Fruit fly (Drosophila melanogaster) whole organism, embryonic: ENCODE measurements around the gene bun.
A peak's percentile ranks its signal among the peaks of the same experiment; 100 is the strongest.

Experiments
- Atf6 ChIP-seq: fragments of 200-800 bp; sonication (Bioruptor generic); IDR thresholded peaks from 2 replicates; pipeline ENCODE4 v1.3.6; 2022; ENCODE audit warnings: missing biosample characterization, missing genetic modification characterization
- CG10147 ChIP-seq: fragments of 200-800 bp; sonication (Bioruptor generic); optimal IDR thresholded peaks from 2 replicates; lab custom pipeline; 2019; ENCODE audit warnings: missing biosample characterization, mild to moderate bottlenecking, missing genetic modification characterization, moderate library complexity
- CG10979 ChIP-seq: fragments of 200-800 bp; sonication (Bioruptor generic); optimal IDR thresholded peaks from 2 replicates; lab custom pipeline; 2018; ENCODE audit warnings: missing biosample characterization, mild to moderate bottlenecking, missing genetic modification characterization, moderate library complexity
- CG11504 ChIP-seq: fragments of 200-800 bp; sonication (Bioruptor generic); optimal IDR thresholded peaks from 3 replicates; lab custom pipeline; 2019; ENCODE audit warnings: missing biosample characterization, mild to moderate bottlenecking, missing genetic modification characterization, moderate library complexity
- CG11695 ChIP-seq: fragments of 200-800 bp; sonication (Bioruptor generic); IDR thresholded peaks from 3 replicates; pipeline ENCODE4 v1.3.6; 2022; ENCODE audit warnings: missing biosample characterization, missing genetic modification characterization
- CG15269 ChIP-seq: fragments of 200-800 bp; sonication (Bioruptor generic); optimal IDR thresholded peaks from 2 replicates; lab custom pipeline; 2018; ENCODE audit warnings: missing biosample characterization, mild to moderate bottlenecking, missing genetic modification characterization, moderate library complexity
- CG17359 ChIP-seq: fragments of 200-800 bp; sonication (Bioruptor generic); optimal IDR thresholded peaks from 3 replicates; lab custom pipeline; 2018; ENCODE audit warnings: missing biosample characterization, mild to moderate bottlenecking, missing genetic modification characterization, moderate library complexity
- CG17361 ChIP-seq: fragments of 200-800 bp; sonication (Bioruptor generic); IDR thresholded peaks from 3 replicates; pipeline ENCODE4 v1.3.6; 2022; ENCODE audit warnings: missing biosample characterization, missing genetic modification characterization
- CG1792 ChIP-seq: fragments of 200-800 bp; sonication (Bioruptor generic); optimal IDR thresholded peaks from 2 replicates; lab custom pipeline; 2016; ENCODE audit warnings: missing biosample characterization, missing genetic modification characterization
- CG2120 ChIP-seq: fragments of 200-800 bp; sonication (Bioruptor generic); optimal IDR thresholded peaks from 3 replicates; lab custom pipeline; 2016; ENCODE audit warnings: missing biosample characterization, missing genetic modification characterization
- CG2678 ChIP-seq: fragments of 200-800 bp; sonication (Bioruptor generic); optimal IDR thresholded peaks from 3 replicates; lab custom pipeline; 2019; ENCODE audit warnings: missing biosample characterization, mild to moderate bottlenecking, missing genetic modification characterization, moderate library complexity
- CG2712 ChIP-seq: fragments of 200-800 bp; optimal IDR thresholded peaks from 3 replicates; lab custom pipeline; 2019; ENCODE audit warnings: missing biosample characterization, mild to moderate bottlenecking, missing genetic modification characterization, moderate library complexity
- CG30020 ChIP-seq: fragments of 200-800 bp; optimal IDR thresholded peaks from 2 replicates; lab custom pipeline; 2019; ENCODE audit warnings: missing biosample characterization, mild to moderate bottlenecking, missing genetic modification characterization, moderate library complexity
- CG31365 ChIP-seq: fragments of 200-800 bp; sonication (Bioruptor generic); optimal IDR thresholded peaks from 2 replicates; lab custom pipeline; 2018; ENCODE audit warnings: missing biosample characterization, mild to moderate bottlenecking, missing genetic modification characterization
- CG34422 ChIP-seq: fragments of 200-800 bp; sonication (Bioruptor generic); IDR thresholded peaks from 3 replicates; pipeline ENCODE4 v1.3.6; 2022; ENCODE audit warnings: missing biosample characterization, missing genetic modification characterization
- CG5245 ChIP-seq: fragments of 200-800 bp; sonication (Bioruptor generic); optimal IDR thresholded peaks from 3 replicates; lab custom pipeline; 2016; ENCODE audit warnings: missing biosample characterization, missing genetic modification characterization
- CG6254 ChIP-seq: fragments of 200-800 bp; sonication (Bioruptor generic); optimal IDR thresholded peaks from 3 replicates; lab custom pipeline; 2017; ENCODE audit warnings: mild to moderate bottlenecking, missing biosample characterization, missing genetic modification reagents, missing genetic modification characterization
- D19A ChIP-seq: fragments of 200-800 bp; optimal IDR thresholded peaks from 3 replicates; lab custom pipeline; 2019; ENCODE audit warnings: missing biosample characterization, mild to moderate bottlenecking, missing genetic modification characterization, moderate library complexity
- Doc2 ChIP-seq: fragments of 200-800 bp; sonication (Bioruptor generic); IDR thresholded peaks from 2 replicates; pipeline ENCODE4 v1.3.6; 2022; ENCODE audit warnings: missing biosample characterization, missing genetic modification characterization
- Fer2 ChIP-seq: fragments of 200-800 bp; sonication (Bioruptor generic); optimal IDR thresholded peaks from 2 replicates; lab custom pipeline; 2018; ENCODE audit warnings: missing biosample characterization, mild to moderate bottlenecking, missing genetic modification characterization, moderate library complexity
- Hr78 ChIP-seq, 2 experiments: fragments of 200-800 bp in 1 of 2; fragments of >200 bp in 1 of 2; sonication (Bioruptor generic) in 1 of 2; optimal IDR thresholded peaks; 2 replicates each; lab custom pipeline; 2017 to 2019; ENCODE audit warnings: missing biosample characterization in 2 of 2, missing genetic modification characterization in 2 of 2, mild to moderate bottlenecking in 1 of 2, moderate library complexity in 1 of 2
- MTF-1 ChIP-seq: fragments of 200-800 bp; sonication (Bioruptor generic); optimal IDR thresholded peaks from 2 replicates; lab custom pipeline; 2018; ENCODE audit warnings: missing biosample characterization, mild to moderate bottlenecking, missing genetic modification characterization, borderline replicate concordance
- Oli ChIP-seq: fragments of 200-800 bp; sonication (Bioruptor generic); optimal IDR thresholded peaks from 2 replicates; lab custom pipeline; 2018; ENCODE audit warnings: missing biosample characterization, mild to moderate bottlenecking, missing genetic modification characterization, moderate library complexity
- Ravus ChIP-seq: fragments of 200-800 bp; sonication (Bioruptor generic); IDR thresholded peaks from 2 replicates; pipeline ENCODE4 v1.3.6; 2022; ENCODE audit warnings: missing biosample characterization, missing genetic modification characterization
- Sin3A ChIP-seq: fragments of >200 bp; optimal IDR thresholded peaks from 2 replicates; lab custom pipeline; 2018
- Sox100B ChIP-seq: fragments of 200-800 bp; sonication (Bioruptor generic); optimal IDR thresholded peaks from 3 replicates; lab custom pipeline; 2018; ENCODE audit warnings: missing biosample characterization, mild to moderate bottlenecking, missing genetic modification characterization
- az2 ChIP-seq: fragments of 200-800 bp; sonication (Bioruptor generic); optimal IDR thresholded peaks from 3 replicates; lab custom pipeline; 2016; ENCODE audit warnings: missing biosample characterization, missing genetic modification characterization
- bigmax ChIP-seq: fragments of 200-800 bp; sonication (Bioruptor generic); optimal IDR thresholded peaks from 2 replicates; lab custom pipeline; 2018; ENCODE audit warnings: missing biosample characterization, mild to moderate bottlenecking, missing genetic modification characterization
- bsh ChIP-seq, 2 experiments: fragments of 200-800 bp; sonication (Bioruptor generic); optimal IDR thresholded peaks; 2 replicates each; lab custom pipeline; 2017 to 2018; ENCODE audit warnings: mild to moderate bottlenecking in 2 of 2, missing biosample characterization in 2 of 2, missing genetic modification characterization in 2 of 2, moderate library complexity in 1 of 2
- dmrt99B ChIP-seq: fragments of 200-800 bp; sonication (Bioruptor generic); optimal IDR thresholded peaks from 2 replicates; lab custom pipeline; 2018; ENCODE audit warnings: missing biosample characterization, mild to moderate bottlenecking, missing genetic modification characterization, moderate library complexity
- dpn ChIP-seq, 2 experiments: fragments of 200-800 bp; sonication (Bioruptor generic); optimal IDR thresholded peaks; 3 replicates each; lab custom pipeline; 2016; ENCODE audit warnings: missing biosample characterization in 2 of 2, missing genetic modification characterization in 2 of 2
- gem ChIP-seq: fragments of 200-800 bp; sonication (Bioruptor generic); optimal IDR thresholded peaks from 2 replicates; lab custom pipeline; 2019; ENCODE audit warnings: missing biosample characterization, mild to moderate bottlenecking, missing genetic modification characterization, moderate library complexity
- lab ChIP-seq: fragments of 200-800 bp; sonication (Bioruptor generic); optimal IDR thresholded peaks from 3 replicates; lab custom pipeline; 2017; ENCODE audit warnings: missing biosample characterization, missing genetic modification characterization, mild to moderate bottlenecking, moderate library complexity, missing genetic modification reagents
- luna ChIP-seq: fragments of 200-800 bp; sonication (Bioruptor generic); optimal IDR thresholded peaks from 2 replicates; lab custom pipeline; 2016; ENCODE audit warnings: missing biosample characterization, missing genetic modification characterization
- phol ChIP-seq: fragments of 200-800 bp; sonication (Bioruptor generic); optimal IDR thresholded peaks from 3 replicates; lab custom pipeline; 2018; ENCODE audit warnings: missing biosample characterization, mild to moderate bottlenecking, missing genetic modification characterization, moderate library complexity
- pros ChIP-seq: fragments of 200-800 bp; sonication (Bioruptor generic); optimal IDR thresholded peaks from 3 replicates; lab custom pipeline; 2019; ENCODE audit warnings: missing biosample characterization, mild to moderate bottlenecking, missing genetic modification characterization, moderate library complexity
- row ChIP-seq: fragments of 200-800 bp; sonication (Bioruptor generic); IDR thresholded peaks from 3 replicates; pipeline ENCODE4 v1.3.6; 2022; ENCODE audit warnings: missing biosample characterization, missing genetic modification characterization
- unpg ChIP-seq: fragments of 200-800 bp; sonication (Bioruptor generic); optimal IDR thresholded peaks from 3 replicates; lab custom pipeline; 2018; ENCODE audit warnings: missing biosample characterization, mild to moderate bottlenecking, missing genetic modification characterization, moderate library complexity

Gene bun

DNA sequence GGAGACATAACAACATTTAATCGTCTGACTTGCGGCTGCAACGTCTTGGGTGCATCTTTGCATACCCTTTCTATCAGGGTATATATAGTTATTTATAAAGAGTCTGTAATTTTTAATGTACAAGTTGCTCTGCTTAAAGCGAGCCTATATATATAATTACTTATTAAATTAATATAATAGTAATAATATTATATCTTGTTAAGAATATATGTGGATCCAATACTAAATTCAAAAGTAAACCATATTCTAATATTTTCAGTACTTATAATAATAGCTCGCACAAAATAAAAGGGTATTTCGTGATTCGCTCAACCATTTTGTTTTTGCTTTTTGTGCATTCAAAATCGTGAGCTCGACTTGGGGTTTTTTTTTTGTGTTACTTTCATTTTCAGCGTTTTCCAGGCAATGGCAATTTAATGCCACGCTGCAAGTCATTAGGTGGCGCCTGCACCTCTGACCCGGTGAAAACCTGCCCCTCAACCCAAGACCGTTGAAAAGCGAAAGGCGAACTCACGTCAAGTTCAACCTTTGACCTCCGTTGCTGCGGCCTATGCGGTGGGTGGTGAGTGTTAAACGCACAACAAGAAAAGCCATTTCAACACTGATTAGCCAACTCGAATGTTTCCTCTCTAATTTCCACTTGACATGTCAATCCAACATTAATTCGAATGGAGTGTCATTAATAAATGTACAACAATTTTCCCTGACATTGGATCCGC lies 60.4 kb downstream of the bun start (continued):
- TF ChIP-seq CG11695 (GFP tag; lab: Robert Waterston, UW) (no peak), Ravus (GFP tag; lab: Robert Waterston, UW) (no peak), CG5245 (GFP tag; lab: Kevin White, UChicago) (no peak), CG2712 (tag; lab: Kevin White, UChicago) (peak; percentile 48), CG2678 (peak; percentile 24), CG17361 (GFP tag; lab: Robert Waterston, UW) (peak; percentile 30; the same call in 1 of the 3 replicates), CG30020 (tag; lab: Kevin White, UChicago) (no peak), CG2120 (GFP tag; lab: Kevin White, UChicago) (no peak), dmrt99B (peak; percentile 45), luna (GFP tag; lab: Kevin White, UChicago) (no peak), Hr78 (GFP tag; optimal IDR thresholded peaks at IDR 0.05; lab: Kevin White, UChicago) (peak in 1 of 2 experiments; percentile 92), CG10979 (tag; lab: Kevin White, UChicago) (peak; percentile 1), CG17359 (tag; lab: Kevin White, UChicago) (peak; percentile 15), Sin3A (no peak), Oli (tag; lab: Kevin White, UChicago) (peak; percentile 10), az2 (GFP tag; lab: Kevin White, UChicago) (no peak), unpg (GFP tag; lab: Kevin White, UChicago) (peak; percentile 3), CG10147 (GFP tag; lab: Kevin White, UChicago) (no peak), D19A (tag; lab: Kevin White, UChicago) (peak; percentile 93), CG31365 (tag; lab: Kevin White, UChicago) (no peak), CG1792 (GFP tag; lab: Kevin White, UChicago) (no peak), CG6254 (no peak), Sox100B (GFP tag; lab: Kevin White, UChicago) (peak; percentile 33), bsh (GFP tag; optimal IDR thresholded peaks at IDR 0.05; lab: Kevin White, UChicago) (peak in 1 of 2 experiments; percentile 10), CG34422 (GFP tag; lab: Robert Waterston, UW) (no peak), gem (tag; lab: Kevin White, UChicago) (peak; percentile 39), Doc2 (GFP tag; lab: Robert Waterston, UW) (no peak), row (GFP tag; lab: Robert Waterston, UW) (0 out of 3 replicates have a peak, but pooled peaks have one; percentile 21), Atf6 (GFP tag; lab: Robert Waterston, UW) (no peak), lab (GFP tag; lab: Kevin White, UChicago) (no peak), CG11504 (tag; lab: Kevin White, UChicago) (peak; percentile 52), dpn (GFP tag; optimal IDR thresholded peaks at IDR 0.05; lab: Kevin White, UChicago) (no peak), Fer2 (no peak), bigmax (GFP tag; lab: Kevin White, UChicago) (no peak), phol (tag; lab: Kevin White, UChicago) (peak; percentile 22), CG15269 (tag; lab: Kevin White, UChicago) (peak; percentile 2), MTF-1 (GFP tag; lab: Kevin White, UChicago) (no peak), pros (GFP tag; lab: Kevin White, UChicago) (peak; percentile 55)
